Worm (Caenorhabditis elegans) whole organism, young adult: ENCODE results near the gene Y55B1BL.1.
A peak's percentile ranks its signal among the peaks of the same experiment; 100 is the strongest.
"Not testable (repeated sequence)": the region's sequence is repeated elsewhere in the genome, so short reads cannot be mapped to it uniquely, and the experiment has no call there.

ENCODE experiments used
- C17E4.6 ChIP-seq: fragments of 200-800 bp; sonication (Bioruptor generic); IDR thresholded peaks from 2 replicates; pipeline ENCODE4 v1.3.6; 2022; ENCODE audit warnings: missing genetic modification reagents, missing genetic modification characterization, missing compliant biosample characterization
- D2030.7 ChIP-seq: fragments of 200-800 bp; sonication (Bioruptor generic); IDR thresholded peaks from 2 replicates; pipeline ENCODE4 v1.3.6; 2022; ENCODE audit warnings: missing genetic modification reagents, missing genetic modification characterization, missing compliant biosample characterization
- K12H6.12 ChIP-seq: fragments of 200-800 bp; sonication (Bioruptor generic); optimal IDR thresholded peaks from 2 replicates; lab custom pipeline; 2018; ENCODE audit warnings: mild to moderate bottlenecking, missing genetic modification characterization, missing compliant biosample characterization
- T26A5.8 ChIP-seq: sonication (generic microtip); optimal IDR thresholded peaks from 2 replicates; lab custom pipeline; 2016; ENCODE audit warnings: missing genetic modification characterization, missing compliant biosample characterization
- Y53G8AR.9 ChIP-seq: fragments of 200-800 bp; sonication (Bioruptor generic); conservative IDR thresholded peaks from 2 replicates; pipeline ENCODE4 v1.3.6; 2022; ENCODE audit warnings: missing genetic modification reagents, missing genetic modification characterization, missing compliant biosample characterization
- Y67H2A.10 ChIP-seq: fragments of 200-800 bp; sonication (Bioruptor generic); conservative IDR thresholded peaks from 2 replicates; pipeline ENCODE4 v1.3.6; 2022; ENCODE audit warnings: missing genetic modification reagents, missing genetic modification characterization, missing compliant biosample characterization
- Y79H2A.3 ChIP-seq: fragments of 200-800 bp; sonication (Bioruptor generic); conservative IDR thresholded peaks from 2 replicates; pipeline ENCODE4 v1.3.6; 2022; ENCODE audit warnings: missing genetic modification reagents, missing genetic modification characterization, missing compliant biosample characterization
- attf-3 ChIP-seq: fragments of 200-800 bp; sonication (Bioruptor generic); conservative IDR thresholded peaks from 2 replicates; pipeline ENCODE4 v1.3.6; 2022; ENCODE audit warnings: missing genetic modification reagents, missing genetic modification characterization, missing compliant biosample characterization
- cebp-1 ChIP-seq, 2 experiments: fragments of 200-800 bp in 1 of 2; sonication (Bioruptor generic) in 1 of 2; sonication (generic microtip) in 1 of 2; IDR thresholded peaks in 1 of 2; optimal IDR thresholded peaks in 1 of 2; 2 replicates each; pipeline versions ENCODE4 v1.3.6 to Lab custom; 2017 to 2022; ENCODE audit warnings: missing compliant biosample characterization in 2 of 2, missing genetic modification characterization in 2 of 2, mild to moderate bottlenecking in 1 of 2, missing genetic modification reagents in 1 of 2, moderate library complexity in 1 of 2
- ceh-100 ChIP-seq: fragments of 200-800 bp; sonication (Bioruptor generic); IDR thresholded peaks from 2 replicates; pipeline ENCODE4 v1.3.6; 2022; ENCODE audit warnings: missing genetic modification reagents, missing genetic modification characterization, missing compliant biosample characterization
- ceh-40 ChIP-seq: fragments of 200-800 bp; sonication (Bioruptor generic); IDR thresholded peaks from 2 replicates; pipeline ENCODE4 v1.3.6; 2022; ENCODE audit warnings: missing genetic modification characterization, missing compliant biosample characterization
- ceh-58 ChIP-seq: fragments of 200-800 bp; sonication (Bioruptor generic); IDR thresholded peaks from 2 replicates; pipeline ENCODE4 v1.3.6; 2022; ENCODE audit warnings: missing genetic modification characterization, missing compliant biosample characterization
- dox-1 ChIP-seq: fragments of 200-800 bp; sonication (Bioruptor generic); IDR thresholded peaks from 2 replicates; pipeline ENCODE4 v1.3.6; 2022; ENCODE audit warnings: missing genetic modification reagents, missing genetic modification characterization, missing compliant biosample characterization
- dpl-1 ChIP-seq: fragments of 150-350 bp; optimal IDR thresholded peaks from 2 replicates; lab custom pipeline; 2014; ENCODE audit warnings: missing biosample characterization, missing genetic modification reagents, missing genetic modification characterization
- efl-1 ChIP-seq: fragments of 150-350 bp; optimal IDR thresholded peaks from 2 replicates; lab custom pipeline; 2014; ENCODE audit warnings: missing biosample characterization, missing genetic modification reagents, missing genetic modification characterization
- egl-18 ChIP-seq: fragments of 200-800 bp; sonication (Bioruptor generic); IDR thresholded peaks from 2 replicates; pipeline ENCODE4 v1.3.6; 2022; ENCODE audit warnings: missing genetic modification reagents, missing genetic modification characterization, missing compliant biosample characterization
- egl-44 ChIP-seq: fragments of 200-800 bp; sonication (Bioruptor generic); IDR thresholded peaks from 2 replicates; pipeline ENCODE4 v1.3.6; 2022; ENCODE audit warnings: missing genetic modification reagents, missing genetic modification characterization, missing compliant biosample characterization
- egrh-3 ChIP-seq: fragments of 200-800 bp; sonication (Bioruptor generic); IDR thresholded peaks from 2 replicates; pipeline ENCODE4 v1.3.6; 2022; ENCODE audit warnings: missing genetic modification reagents, missing genetic modification characterization, missing compliant biosample characterization
- ekl-4 ChIP-seq: fragments of 200-800 bp; sonication (Bioruptor generic); IDR thresholded peaks from 2 replicates; pipeline ENCODE4 v1.3.6; 2022; ENCODE audit warnings: missing genetic modification reagents, missing genetic modification characterization, missing compliant biosample characterization
- hmg-20 ChIP-seq: fragments of 200-800 bp; sonication (Bioruptor generic); IDR thresholded peaks from 2 replicates; pipeline ENCODE4 v1.3.6; 2022; ENCODE audit warnings: missing genetic modification reagents, missing genetic modification characterization, missing compliant biosample characterization
- hsf-1 ChIP-seq: fragments of 200-800 bp; sonication (Bioruptor generic); IDR thresholded peaks from 2 replicates; pipeline ENCODE4 v1.3.6; 2022; ENCODE audit warnings: missing genetic modification reagents, missing genetic modification characterization, missing compliant biosample characterization
- lin-35 ChIP-seq, 3 experiments: fragments of 150-350 bp in 2 of 3; sonication (generic microtip) in 1 of 3; optimal IDR thresholded peaks; 2 replicates each; lab custom pipeline; 2014 to 2018; ENCODE audit warnings: missing biosample characterization in 3 of 3, missing genetic modification characterization in 3 of 3, missing genetic modification reagents in 3 of 3
- lin-40 ChIP-seq: sonication (generic microtip); optimal IDR thresholded peaks from 2 replicates; lab custom pipeline; 2016; ENCODE audit warnings: missing genetic modification characterization, mild to moderate bottlenecking, missing compliant biosample characterization, missing genotype, missing genetic modification reagents
- lir-1 ChIP-seq: fragments of 200-800 bp; sonication (Bioruptor generic); conservative IDR thresholded peaks from 2 replicates; pipeline ENCODE4 v1.3.6; 2022; ENCODE audit warnings: missing genetic modification reagents, missing genetic modification characterization, missing compliant biosample characterization
- lsl-1 ChIP-seq: fragments of 200-800 bp; sonication (Bioruptor generic); optimal IDR thresholded peaks from 2 replicates; lab custom pipeline; 2018; ENCODE audit warnings: mild to moderate bottlenecking, missing genetic modification characterization, moderate library complexity, missing compliant biosample characterization
- madf-6 ChIP-seq: fragments of 200-800 bp; sonication (Bioruptor generic); IDR thresholded peaks from 2 replicates; pipeline ENCODE4 v1.3.6; 2022; ENCODE audit warnings: missing genetic modification reagents, missing genetic modification characterization, missing compliant biosample characterization
- madf-8 ChIP-seq: fragments of 200-800 bp; sonication (Bioruptor generic); conservative IDR thresholded peaks from 2 replicates; pipeline ENCODE4 v1.3.6; 2022; ENCODE audit warnings: missing genetic modification reagents, missing genetic modification characterization, missing compliant biosample characterization
- mcd-1 ChIP-seq: fragments of 200-800 bp; sonication (Bioruptor generic); IDR thresholded peaks from 2 replicates; pipeline ENCODE4 v1.3.6; 2022; ENCODE audit warnings: missing genetic modification reagents, missing genetic modification characterization, missing compliant biosample characterization
- nfya-1 ChIP-seq: sonication (generic microtip); optimal IDR thresholded peaks from 2 replicates; lab custom pipeline; 2017; ENCODE audit warnings: antibody characterized with exemption, missing compliant biosample characterization, missing genetic modification characterization, borderline replicate concordance; ENCODE audit not compliant: insufficient read depth
- repo-1 ChIP-seq: sonication (generic microtip); optimal IDR thresholded peaks from 2 replicates; lab custom pipeline; 2017; ENCODE audit warnings: mild to moderate bottlenecking, missing genetic modification characterization, missing compliant biosample characterization
- tbp1 ChIP-seq: fragments of 200-800 bp; sonication (Bioruptor generic); optimal IDR thresholded peaks from 2 replicates; lab custom pipeline; 2018; ENCODE audit warnings: mild to moderate bottlenecking, missing genetic modification characterization, missing compliant biosample characterization

Gene Y55B1BL.1

DNA sequence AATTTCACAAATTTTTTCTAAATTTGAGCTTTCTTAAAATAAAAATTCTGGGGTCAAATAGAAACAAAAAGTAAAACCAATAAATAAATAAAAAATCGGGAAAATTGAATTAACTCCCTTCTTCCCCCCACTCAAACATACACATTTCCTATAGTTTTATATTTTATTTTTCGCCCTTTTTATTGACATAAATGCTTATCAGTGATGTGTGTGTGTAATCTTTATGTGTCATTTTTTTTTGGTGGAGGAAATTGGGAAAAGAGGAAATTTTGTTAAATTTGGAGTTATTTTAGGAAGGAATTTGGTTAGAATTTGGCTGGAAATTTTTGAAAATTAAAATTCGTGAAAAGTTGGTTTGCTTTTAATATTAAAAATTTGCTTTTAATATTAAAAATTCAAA is 20.4 kb downstream of the Y55B1BL.1 start (continued):
- TF ChIP-seq tbp1 (GFP tag; lab: Kevin White, UChicago) (no peak), lsl-1 (GFP tag; lab: Kevin White, UChicago) (no peak), lin-35 (GFP tag; optimal IDR thresholded peaks at IDR 0.05; lab: Kevin White, UChicago) (no peak)

DNA sequence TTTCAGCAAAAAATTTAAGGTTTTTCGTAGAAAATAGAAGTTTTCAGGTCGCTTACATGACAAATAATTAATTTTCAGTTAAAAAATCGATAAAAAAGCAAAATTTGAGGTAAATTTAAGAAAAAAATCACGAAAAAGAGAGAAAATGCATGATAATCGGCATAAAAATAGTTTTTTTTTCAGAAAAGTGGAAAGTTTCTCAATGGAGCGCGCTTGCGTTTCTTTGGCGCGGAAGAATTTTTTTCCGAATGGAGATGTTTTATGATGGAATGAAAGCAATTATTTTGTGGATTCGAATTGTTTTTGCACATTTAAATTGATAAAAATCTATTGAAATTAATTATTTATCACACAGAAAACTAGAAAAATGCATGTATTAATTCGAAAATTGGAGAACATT is 21.7 kb downstream of the Y55B1BL.1 start:
- TF ChIP-seq dpl-1 (GFP tag; lab: Kevin White, UChicago), result peak; percentile 7
- no peak for TF ChIP-seq madf-8 (GFP tag; lab: Robert Waterston, UW)
- no peak for TF ChIP-seq Y67H2A.10 (GFP tag; lab: Robert Waterston, UW)
- TF ChIP-seq mcd-1 (GFP tag; lab: Robert Waterston, UW), result peak; percentile 45; the same call in 1 of the 2 replicates
- peak; percentile 44 for TF ChIP-seq efl-1
- no peak for TF ChIP-seq repo-1 (tag; lab: Kevin White, UChicago)
- TF ChIP-seq K12H6.12, result no peak
- TF ChIP-seq, all 124 proteins: peak for 3

DNA sequence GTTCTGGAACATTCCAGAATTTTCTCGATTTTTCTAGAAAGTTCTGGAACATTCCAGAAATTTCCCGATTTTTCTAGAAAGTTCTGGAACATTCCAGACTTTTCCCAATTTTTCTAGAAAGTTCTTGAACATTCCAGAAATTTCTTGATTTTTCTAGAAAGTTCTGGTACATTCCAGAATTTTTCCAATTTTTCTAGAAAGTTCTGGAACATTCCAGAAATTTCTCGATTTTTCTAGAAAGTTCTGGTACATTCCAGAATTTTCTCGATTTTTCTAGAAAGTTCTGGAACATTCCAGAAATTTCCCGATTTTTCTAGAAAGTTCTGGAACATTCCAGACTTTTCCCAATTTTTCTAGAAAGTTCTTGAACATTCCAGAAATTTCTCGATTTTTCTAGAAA is 22.6 kb downstream of the Y55B1BL.1 start:
- TF ChIP-seq egl-18 (GFP tag; lab: Robert Waterston, UW) (0 out of 2 replicates have a peak, but pooled peaks have one; percentile 12), cebp-1 (GFP tag; IDR thresholded peaks at IDR 0.05; lab: Robert Waterston, UW) (peak; percentile 44; the same call in 1 of the 2 replicates), dox-1 (GFP tag; lab: Robert Waterston, UW) (peak; percentile 68), egrh-3 (GFP tag; lab: Robert Waterston, UW) (peak; percentile 34; the same call in 1 of the 2 replicates), hsf-1 (GFP tag; lab: Robert Waterston, UW) (peak; percentile 96)
- not testable (repeated sequence) for TF ChIP-seq cebp-1 (tag; optimal IDR thresholded peaks at IDR 0.05; lab: Kevin White, UChicago)
- TF ChIP-seq, all 124 proteins: peak for 5; not testable (repeated sequence) for 119

DNA sequence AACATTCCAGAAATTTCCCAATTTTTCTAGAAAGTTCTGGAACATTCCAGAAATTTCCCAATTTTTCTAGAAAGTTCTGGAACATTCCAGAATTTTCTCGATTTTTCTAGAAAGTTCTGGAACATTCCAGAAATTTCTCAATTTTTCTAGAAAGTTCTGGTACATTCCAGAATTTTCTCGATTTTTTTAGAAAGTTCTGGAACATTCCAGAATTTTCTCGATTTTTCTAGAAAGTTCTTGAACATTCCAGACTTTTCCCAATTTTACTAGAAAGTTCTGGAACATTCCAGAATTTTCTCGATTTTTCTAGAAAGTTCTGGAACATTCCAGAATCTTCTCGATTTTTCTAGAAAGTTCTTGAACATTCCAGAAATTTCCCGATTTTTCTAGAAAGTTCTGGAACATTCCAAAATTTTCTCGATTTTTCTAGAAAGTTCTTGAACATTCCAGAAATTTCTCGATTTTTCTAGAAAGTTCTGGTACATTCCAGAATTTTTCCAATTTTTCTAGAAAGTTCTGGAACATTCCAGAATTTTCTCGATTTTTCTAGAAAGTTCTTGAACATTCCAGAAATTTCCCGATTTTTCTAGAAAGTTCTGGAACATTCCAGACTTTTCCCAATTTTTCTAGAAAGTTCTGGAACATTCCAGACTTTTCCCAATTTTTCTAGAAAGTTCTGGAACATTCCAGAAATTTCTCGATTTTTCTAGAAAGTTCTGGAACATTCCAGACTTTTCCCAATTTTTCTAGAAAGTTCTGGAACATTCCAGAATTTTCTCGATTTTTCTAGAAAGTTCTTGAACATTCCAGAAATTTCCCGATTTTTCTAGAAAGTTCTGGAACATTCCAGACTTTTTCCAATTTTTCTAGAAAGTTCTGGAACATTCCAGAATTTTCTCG is 23.5 kb downstream of the Y55B1BL.1 start:
- TF ChIP-seq ceh-40 (GFP tag; lab: Robert Waterston, UW), result 0 out of 2 replicates have a peak, but pooled peaks have one; percentile 15
- peak; percentile 58 for TF ChIP-seq dox-1 (GFP tag; lab: Robert Waterston, UW)
- TF ChIP-seq madf-6 (GFP tag; lab: Robert Waterston, UW), result peak; percentile 33
- 0 out of 2 replicates have a peak, but pooled peaks have one; percentile 14 for TF ChIP-seq ceh-100 (GFP tag; lab: Robert Waterston, UW)
- 0 out of 2 replicates have a peak, but pooled peaks have one; percentile 10 for TF ChIP-seq D2030.7
- 0 out of 2 replicates have a peak, but pooled peaks have one; percentile 20 for TF ChIP-seq egl-44 (GFP tag; lab: Robert Waterston, UW)
- TF ChIP-seq ekl-4 (GFP tag; lab: Robert Waterston, UW), result peak; percentile 39; the same call in 1 of the 2 replicates
- peak; percentile 94 for TF ChIP-seq hsf-1 (GFP tag; lab: Robert Waterston, UW)
- 0 out of 2 replicates have a peak, but pooled peaks have one; percentile 59 for TF ChIP-seq ceh-58 (GFP tag; lab: Robert Waterston, UW)

ce11 chrIII:429038-429437 is 26.9 kb downstream of the Y55B1BL.1 start, which contains the start of gene cec-8:
cec-8 (plus strand) TSS chrIII:429338.
- TF ChIP-seq C17E4.6 (GFP tag; lab: Robert Waterston, UW) (no peak), Y79H2A.3 (GFP tag; lab: Robert Waterston, UW) (no peak), attf-3 (no peak), egl-18 (GFP tag; lab: Robert Waterston, UW) (no peak), lir-1 (GFP tag; lab: Robert Waterston, UW) (no peak), Y53G8AR.9 (no peak), T26A5.8 (no peak), hmg-20 (no peak), lin-40 (tag; lab: Kevin White, UChicago) (no peak), nfya-1 (no peak)
